Worm (Caenorhabditis elegans) whole organism, late embryonic: ENCODE results near the gene B0395.3.

Experiments used
- C38D4.7 ChIP-seq: fragments of 200-800 bp; sonication (Bioruptor generic); optimal IDR thresholded peaks from 2 replicates; lab custom pipeline; 2018; ENCODE audit warnings: mild to moderate bottlenecking, missing genetic modification characterization, moderate library complexity, missing compliant biosample characterization
- Y22D7AL.16 ChIP-seq: sonication (generic microtip); optimal IDR thresholded peaks from 2 replicates; lab custom pipeline; 2016; ENCODE audit warnings: missing genetic modification characterization, missing compliant biosample characterization
- ahr-1 ChIP-seq: sonication (generic microtip); optimal IDR thresholded peaks from 2 replicates; lab custom pipeline; 2016; ENCODE audit warnings: missing genetic modification characterization, missing compliant biosample characterization
- ama-1 ChIP-seq: fragments of 150-350 bp; optimal IDR thresholded peaks from 2 replicates; lab custom pipeline; 2014
- ceh-14 ChIP-seq: sonication (generic microtip); optimal IDR thresholded peaks from 2 replicates; lab custom pipeline; 2016; ENCODE audit warnings: missing genotype, missing genetic modification characterization, missing compliant biosample characterization
- ceh-2 ChIP-seq: sonication (generic microtip); optimal IDR thresholded peaks from 2 replicates; lab custom pipeline; 2016; ENCODE audit warnings: missing genotype, missing genetic modification characterization, missing compliant biosample characterization
- ceh-24 ChIP-seq: sonication (generic microtip); optimal IDR thresholded peaks from 2 replicates; lab custom pipeline; 2016; ENCODE audit warnings: mild to moderate bottlenecking, missing genetic modification characterization, missing compliant biosample characterization
- ceh-30 ChIP-seq: fragments of 150-350 bp; optimal IDR thresholded peaks from 2 replicates; lab custom pipeline; 2014; ENCODE audit warnings: missing biosample characterization, missing genetic modification characterization
- ceh-31 ChIP-seq: sonication (generic microtip); optimal IDR thresholded peaks from 2 replicates; lab custom pipeline; 2016; ENCODE audit warnings: missing genetic modification characterization, missing compliant biosample characterization
- ceh-34 ChIP-seq: sonication (generic microtip); optimal IDR thresholded peaks from 2 replicates; lab custom pipeline; 2016; ENCODE audit warnings: mild to moderate bottlenecking, missing genetic modification characterization, missing compliant biosample characterization
- ceh-45 ChIP-seq: fragments of 200-800 bp; sonication (Bioruptor generic); IDR thresholded peaks from 2 replicates; pipeline ENCODE4 v1.3.6; 2022; ENCODE audit warnings: missing genetic modification reagents, missing genetic modification characterization, missing compliant biosample characterization
- ceh-48 ChIP-seq: sonication (generic microtip); optimal IDR thresholded peaks from 2 replicates; lab custom pipeline; 2016; ENCODE audit warnings: missing genetic modification characterization, inconsistent platforms, missing compliant biosample characterization
- ceh-6 ChIP-seq: fragments of 200-800 bp; sonication (Bioruptor generic); optimal IDR thresholded peaks from 2 replicates; lab custom pipeline; 2018; ENCODE audit warnings: mild to moderate bottlenecking, missing genetic modification characterization, missing compliant biosample characterization
- che-1 ChIP-seq: sonication (generic microtip); optimal IDR thresholded peaks from 2 replicates; lab custom pipeline; 2016; ENCODE audit warnings: mild to moderate bottlenecking, missing genetic modification characterization, missing compliant biosample characterization
- dve-1 ChIP-seq: sonication (generic microtip); optimal IDR thresholded peaks from 2 replicates; lab custom pipeline; 2017; ENCODE audit warnings: antibody characterized with exemption, mild to moderate bottlenecking, missing genetic modification characterization, missing compliant biosample characterization
- elt-2 ChIP-seq: sonication (generic microtip); optimal IDR thresholded peaks from 2 replicates; lab custom pipeline; 2016; ENCODE audit warnings: missing genetic modification reagents, missing genetic modification characterization, missing compliant biosample characterization
- elt-4 ChIP-seq: sonication (generic microtip); optimal IDR thresholded peaks from 2 replicates; lab custom pipeline; 2016; ENCODE audit warnings: missing genetic modification characterization, missing compliant biosample characterization
- ets-4 ChIP-seq: sonication (generic microtip); optimal IDR thresholded peaks from 2 replicates; lab custom pipeline; 2016; ENCODE audit warnings: missing genetic modification characterization, missing compliant biosample characterization
- eyg-1 ChIP-seq: sonication (generic microtip); optimal IDR thresholded peaks from 2 replicates; lab custom pipeline; 2016; ENCODE audit warnings: missing genotype, missing genetic modification characterization, missing compliant biosample characterization
- fkh-6 ChIP-seq: sonication (generic microtip); optimal IDR thresholded peaks from 2 replicates; lab custom pipeline; 2016; ENCODE audit warnings: missing genetic modification characterization, missing compliant biosample characterization
- hlh-15 ChIP-seq: sonication (generic microtip); optimal IDR thresholded peaks from 2 replicates; lab custom pipeline; 2016; ENCODE audit warnings: missing genetic modification characterization, missing compliant biosample characterization
- hlh-30 ChIP-seq: sonication (generic microtip); optimal IDR thresholded peaks from 2 replicates; lab custom pipeline; 2017; ENCODE audit warnings: antibody characterized with exemption, missing genetic modification characterization, missing compliant biosample characterization; ENCODE audit not compliant: insufficient read depth
- hlh-6 ChIP-seq: sonication (generic microtip); optimal IDR thresholded peaks from 2 replicates; lab custom pipeline; 2016; ENCODE audit warnings: missing genotype, missing genetic modification characterization, missing compliant biosample characterization
- hlh-8 ChIP-seq: sonication (generic microtip); optimal IDR thresholded peaks from 2 replicates; lab custom pipeline; 2016; ENCODE audit warnings: missing genotype, missing genetic modification characterization, missing compliant biosample characterization
- madf-2 ChIP-seq: sonication (generic microtip); optimal IDR thresholded peaks from 2 replicates; lab custom pipeline; 2017; ENCODE audit warnings: missing genetic modification characterization, missing compliant biosample characterization
- nfya-1 ChIP-seq: sonication (generic microtip); optimal IDR thresholded peaks from 2 replicates; lab custom pipeline; 2017; ENCODE audit warnings: missing genetic modification characterization, mild to moderate bottlenecking, missing compliant biosample characterization, antibody characterized with exemption, moderate library complexity
- nhr-11 ChIP-seq: fragments of 150-350 bp; optimal IDR thresholded peaks from 2 replicates; lab custom pipeline; 2014; ENCODE audit warnings: missing biosample characterization, missing genetic modification characterization
- pat-9 ChIP-seq: fragments of 200-800 bp; sonication (Bioruptor generic); optimal IDR thresholded peaks from 2 replicates; lab custom pipeline; 2018; ENCODE audit warnings: mild to moderate bottlenecking, missing genetic modification characterization, moderate library complexity, missing compliant biosample characterization
- pax-1 ChIP-seq: fragments of 150-350 bp; optimal IDR thresholded peaks from 2 replicates; lab custom pipeline; 2014; ENCODE audit warnings: missing biosample characterization, missing genetic modification characterization
- pha-2 ChIP-seq: sonication (generic microtip); optimal IDR thresholded peaks from 2 replicates; lab custom pipeline; 2017; ENCODE audit warnings: mild to moderate bottlenecking, missing genetic modification characterization, missing compliant biosample characterization
- pqm-1 ChIP-seq: sonication (generic microtip); optimal IDR thresholded peaks from 2 replicates; lab custom pipeline; 2016; ENCODE audit warnings: missing genetic modification characterization, missing compliant biosample characterization
- ref-2 ChIP-seq: sonication (generic microtip); optimal IDR thresholded peaks from 2 replicates; lab custom pipeline; 2016; ENCODE audit warnings: missing genetic modification characterization, missing compliant biosample characterization
- rnt-1 ChIP-seq: sonication (generic microtip); optimal IDR thresholded peaks from 2 replicates; lab custom pipeline; 2016; ENCODE audit warnings: missing genetic modification characterization, missing compliant biosample characterization
- sdc-2 ChIP-seq: sonication (generic microtip); optimal IDR thresholded peaks from 2 replicates; lab custom pipeline; 2016; ENCODE audit warnings: missing genotype, missing genetic modification characterization, missing compliant biosample characterization
- sox-2 ChIP-seq: fragments of 200-800 bp; sonication (Bioruptor generic); IDR thresholded peaks from 2 replicates; pipeline ENCODE4 v1.3.6; 2022; ENCODE audit warnings: missing genetic modification reagents, missing genetic modification characterization, missing compliant biosample characterization
- sox-4 ChIP-seq: sonication (generic microtip); optimal IDR thresholded peaks from 2 replicates; lab custom pipeline; 2017; ENCODE audit warnings: mild to moderate bottlenecking, missing genetic modification characterization, inconsistent platforms, missing compliant biosample characterization
- tbx-2 ChIP-seq: sonication (generic microtip); optimal IDR thresholded peaks from 2 replicates; lab custom pipeline; 2016; ENCODE audit warnings: missing genetic modification characterization, missing compliant biosample characterization
- tbx-7 ChIP-seq: sonication (generic microtip); optimal IDR thresholded peaks from 2 replicates; lab custom pipeline; 2016; ENCODE audit warnings: missing genotype, missing genetic modification characterization, missing compliant biosample characterization
- ttx-3 ChIP-seq: sonication (generic microtip); optimal IDR thresholded peaks from 2 replicates; lab custom pipeline; 2016; ENCODE audit warnings: missing genetic modification reagents, missing genetic modification characterization, missing compliant biosample characterization
- unc-3 ChIP-seq, 2 experiments: fragments of 200-800 bp in 1 of 2; sonication (Bioruptor generic) in 1 of 2; sonication (generic microtip) in 1 of 2; conservative IDR thresholded peaks in 1 of 2; optimal IDR thresholded peaks in 1 of 2; 2 replicates each; pipeline versions ENCODE4 v1.3.6 to Lab custom; 2016 to 2022; ENCODE audit warnings: missing compliant biosample characterization in 2 of 2, missing genetic modification characterization in 2 of 2, missing genetic modification reagents in 1 of 2
- unc-42 ChIP-seq: sonication (generic microtip); optimal IDR thresholded peaks from 2 replicates; lab custom pipeline; 2016; ENCODE audit warnings: missing genotype, missing genetic modification characterization, missing compliant biosample characterization
- unc-55 ChIP-seq: sonication (generic microtip); optimal IDR thresholded peaks from 2 replicates; lab custom pipeline; 2017; ENCODE audit warnings: missing biosample characterization, missing genetic modification reagents, missing genetic modification characterization
- unc-86 ChIP-seq: sonication (generic microtip); optimal IDR thresholded peaks from 2 replicates; lab custom pipeline; 2016; ENCODE audit warnings: missing genetic modification characterization, missing compliant biosample characterization
- ztf-16 ChIP-seq: sonication (generic microtip); optimal IDR thresholded peaks from 2 replicates; lab custom pipeline; 2017; ENCODE audit warnings: missing genetic modification characterization, missing compliant biosample characterization

B0395.3 gene

DNA sequence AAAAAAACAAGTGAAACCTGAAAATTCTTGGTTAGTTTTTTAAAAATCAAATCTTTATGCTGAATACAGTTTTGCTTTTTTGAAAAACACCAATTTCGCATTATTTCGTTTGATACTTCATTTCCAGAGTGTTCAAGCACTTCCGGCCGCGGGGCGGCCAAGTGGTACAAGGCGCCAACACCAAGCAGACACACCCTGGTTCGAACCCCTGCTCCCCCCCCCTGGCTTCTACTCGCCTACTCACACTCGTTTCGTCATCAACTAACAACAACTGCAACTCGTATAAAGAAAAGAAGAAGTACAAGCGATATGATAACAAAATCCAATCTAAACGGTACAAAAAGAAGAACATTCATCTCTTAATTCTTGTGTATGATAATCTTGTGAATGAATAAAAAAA is 37.3 kb downstream of the B0395.3 start:
- TF ChIP-seq sox-2 (GFP tag; lab: Robert Waterston, UW) (no peak), unc-3 (GFP tag; conservative IDR thresholded peaks at IDR 0.05; lab: Robert Waterston, UW) (no peak), unc-3 (tag; optimal IDR thresholded peaks at IDR 0.05; lab: Kevin White, UChicago) (no peak), nhr-11 (tag; lab: Kevin White, UChicago) (no peak), hlh-8 (tag; lab: Kevin White, UChicago) (no peak), ttx-3 (no peak), nfya-1 (tag; lab: Kevin White, UChicago) (no peak), ceh-31 (tag; lab: Kevin White, UChicago) (no peak), ahr-1 (tag; lab: Kevin White, UChicago) (no peak), unc-42 (no peak), pat-9 (tag; lab: Kevin White, UChicago) (no peak), pqm-1 (no peak), sdc-2 (tag; lab: Kevin White, UChicago) (no peak), elt-2 (tag; lab: Kevin White, UChicago) (no peak), ceh-45 (GFP tag; lab: Robert Waterston, UW) (no peak)

- TF ChIP-seq ttx-3: no peak
- TF ChIP-seq sox-4 (tag; lab: Kevin White, UChicago): no peak
- no peak for TF ChIP-seq nhr-11 (tag; lab: Kevin White, UChicago)
- TF ChIP-seq hlh-15 (tag; lab: Kevin White, UChicago): no peak
- TF ChIP-seq fkh-6: no peak
- TF ChIP-seq eyg-1 (tag; lab: Kevin White, UChicago): no peak
- no peak for TF ChIP-seq ceh-34 (tag; lab: Kevin White, UChicago)
- TF ChIP-seq elt-4 (tag; lab: Kevin White, UChicago): no peak
- TF ChIP-seq elt-2 (tag; lab: Kevin White, UChicago): no peak
- TF ChIP-seq ceh-6: no peak
Observed at ce11 chrX:15997926-15998325, 42.1 kb downstream of the B0395.3 start.

- TF ChIP-seq ref-2 (tag; lab: Kevin White, UChicago) (no peak), hlh-6 (tag; lab: Kevin White, UChicago) (no peak), ahr-1 (tag; lab: Kevin White, UChicago) (no peak), elt-4 (tag; lab: Kevin White, UChicago) (no peak), che-1 (no peak), ceh-2 (tag; lab: Kevin White, UChicago) (no peak), tbx-2 (tag; lab: Kevin White, UChicago) (no peak), pax-1 (tag; lab: Kevin White, UChicago) (no peak), pha-2 (no peak), unc-42 (no peak), ceh-14 (no peak), ceh-48 (tag; lab: Kevin White, UChicago) (no peak), elt-2 (tag; lab: Kevin White, UChicago) (no peak), C38D4.7 (GFP tag; lab: Kevin White, UChicago) (no peak), eyg-1 (tag; lab: Kevin White, UChicago) (no peak), tbx-7 (tag; lab: Kevin White, UChicago) (no peak), madf-2 (tag; lab: Kevin White, UChicago) (no peak), rnt-1 (tag; lab: Kevin White, UChicago) (no peak)
Observed at ce11 chrX:15997153-15997552, 42.9 kb downstream of the B0395.3 start.

DNA sequence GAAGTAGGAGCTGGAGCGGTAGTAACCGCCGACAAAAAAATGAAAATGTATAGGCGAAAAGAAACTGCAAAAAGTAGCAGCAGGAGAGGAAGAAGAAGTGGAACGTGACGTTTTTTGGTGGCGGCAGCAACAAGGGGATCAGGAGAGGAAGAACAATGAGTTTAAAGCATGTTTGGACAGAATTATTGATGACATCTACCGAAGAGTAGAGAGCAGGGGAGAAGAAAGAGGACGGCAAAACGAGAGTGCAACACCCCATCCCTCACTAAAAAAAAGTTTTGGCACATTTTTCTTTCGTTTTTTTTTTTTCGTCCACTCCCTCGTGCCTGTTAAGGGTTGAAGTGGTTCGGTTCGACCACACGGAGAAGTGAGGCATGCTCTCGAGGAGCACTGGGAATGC is 46.1 kb downstream of the B0395.3 start:
- TF ChIP-seq ama-1 (lab: Kevin White, UChicago): no peak
- no peak for TF ChIP-seq ceh-45 (GFP tag; lab: Robert Waterston, UW)
- no peak for TF ChIP-seq unc-86 (tag; lab: Kevin White, UChicago)
- no peak for TF ChIP-seq ceh-14
- TF ChIP-seq unc-55 (GFP tag; lab: Kevin White, UChicago): no peak
- TF ChIP-seq ceh-2 (tag; lab: Kevin White, UChicago): no peak
- no peak for TF ChIP-seq ceh-34 (tag; lab: Kevin White, UChicago)
- no peak for TF ChIP-seq ceh-48 (tag; lab: Kevin White, UChicago)
- TF ChIP-seq ceh-24: no peak
- no peak for TF ChIP-seq ceh-30 (tag; lab: Kevin White, UChicago)
- no peak for TF ChIP-seq ets-4
- TF ChIP-seq dve-1 (tag; lab: Kevin White, UChicago): no peak
- no peak for TF ChIP-seq hlh-30 (tag; lab: Kevin White, UChicago)
- no peak for TF ChIP-seq sox-2 (GFP tag; lab: Robert Waterston, UW)
- TF ChIP-seq Y22D7AL.16: no peak
- TF ChIP-seq ztf-16 (tag; lab: Kevin White, UChicago): no peak
- TF ChIP-seq pax-1 (tag; lab: Kevin White, UChicago): no peak
